Worm (Caenorhabditis elegans) whole organism, late embryonic: ENCODE results near the gene thn-1.

Experiments used
- Y22D7AL.16 ChIP-seq: sonication (generic microtip); optimal IDR thresholded peaks from 2 replicates; lab custom pipeline; 2016; ENCODE audit warnings: missing genetic modification characterization, missing compliant biosample characterization
- ceh-34 ChIP-seq: sonication (generic microtip); optimal IDR thresholded peaks from 2 replicates; lab custom pipeline; 2016; ENCODE audit warnings: mild to moderate bottlenecking, missing genetic modification characterization, missing compliant biosample characterization
- elt-2 ChIP-seq: sonication (generic microtip); optimal IDR thresholded peaks from 2 replicates; lab custom pipeline; 2016; ENCODE audit warnings: missing genetic modification reagents, missing genetic modification characterization, missing compliant biosample characterization
- pag-3 ChIP-seq: sonication (generic microtip); optimal IDR thresholded peaks from 2 replicates; lab custom pipeline; 2016; ENCODE audit warnings: missing compliant biosample characterization, missing genetic modification characterization, borderline replicate concordance
- pqm-1 ChIP-seq: sonication (generic microtip); optimal IDR thresholded peaks from 2 replicates; lab custom pipeline; 2016; ENCODE audit warnings: missing genetic modification characterization, missing compliant biosample characterization

DNA sequence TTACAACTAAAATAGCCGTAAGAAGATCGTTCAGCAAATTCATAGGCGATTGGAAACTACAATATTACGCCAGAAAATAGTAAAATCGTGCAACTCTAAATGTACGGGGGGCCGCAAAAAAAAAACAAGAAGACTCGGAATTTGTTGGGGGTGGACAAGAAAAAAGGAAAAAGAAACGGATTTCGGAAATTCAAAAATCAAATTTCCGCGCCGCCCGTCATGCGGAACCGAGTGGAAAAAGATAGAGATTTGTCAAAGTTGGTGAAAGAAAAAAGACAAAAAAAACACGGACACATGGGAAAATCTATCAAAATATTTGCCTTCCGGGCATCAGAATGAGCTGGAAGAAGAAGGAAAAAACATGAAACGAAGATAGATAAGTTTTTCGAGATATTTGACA is 39.4 kb downstream of the thn-1 start:
- TF ChIP-seq ceh-34 (tag; lab: Kevin White, UChicago), result no peak
- no peak for TF ChIP-seq pqm-1 (tag; lab: Kevin White, UChicago)
- TF ChIP-seq Y22D7AL.16 (tag; lab: Kevin White, UChicago), result no peak
- no peak for TF ChIP-seq elt-2
- TF ChIP-seq pag-3 (tag; lab: Kevin White, UChicago), result no peak
